Fruit fly (Drosophila melanogaster): ENCODE data around the gene CG14275.

Gene CG14275

DNA sequence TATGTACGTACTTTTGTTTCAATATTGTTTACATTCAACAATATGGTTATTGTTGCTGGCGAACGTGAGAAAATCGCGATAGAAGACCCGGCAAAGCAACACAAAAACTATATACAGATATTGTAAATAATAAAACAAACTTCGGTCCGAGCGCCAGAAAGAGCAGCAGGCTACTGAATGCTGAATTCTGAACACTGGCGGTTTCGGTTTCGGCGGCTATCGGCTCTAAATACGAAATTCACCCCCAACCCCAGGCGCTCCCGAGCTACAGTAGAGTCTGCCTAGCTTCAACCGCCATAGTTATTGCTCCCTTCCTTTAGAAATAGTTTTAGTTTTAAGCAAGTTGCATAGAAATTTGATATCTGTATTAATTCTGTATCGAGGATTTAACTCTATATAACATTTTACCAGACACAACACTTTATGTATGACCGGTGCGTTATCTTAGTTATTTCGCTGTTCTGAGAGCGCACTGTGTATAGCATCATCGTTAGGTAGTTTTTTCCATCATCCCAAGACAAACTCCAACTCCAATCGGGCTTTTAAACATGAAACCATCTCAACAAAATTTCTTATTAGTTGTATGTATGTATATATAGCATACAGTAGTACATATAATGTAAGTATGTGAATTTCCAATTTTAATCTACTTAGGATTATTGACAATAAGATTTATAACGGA lies 35.2 kb downstream of the CG14275 start, which contains the start of gene CG7627:
Gene CG7627 (minus strand): TSS at position 197 of the 682 bp plus-strand sequence.
- TF ChIP-seq Atf6 (GFP tag; IDR thresholded peaks at IDR 0.05) (peak; percentile 85), CG9215 (GFP tag; IDR thresholded peaks at IDR 0.05) (peak; percentile 69), caup (GFP tag; optimal IDR thresholded peaks at IDR 0.05; ENCODE audit: severe bottlenecking) (peak; percentile 73), CG8388 (GFP tag; optimal IDR thresholded peaks at IDR 0.05) (peak; percentile 55), hbn (GFP tag; IDR thresholded peaks at IDR 0.05; ENCODE audit: partially characterized antibody) (no peak), CrebB (tag; optimal IDR thresholded peaks at IDR 0.05) (peak; percentile 64), abd-A (tag; optimal IDR thresholded peaks at IDR 0.05) (peak; percentile 2), Ets65A (GFP tag) (peak; percentile 97), row (GFP tag; IDR thresholded peaks at IDR 0.05) (peak; percentile 94), CG15269 (tag; optimal IDR thresholded peaks at IDR 0.05) (peak; percentile 76), twi (tag; optimal IDR thresholded peaks at IDR 0.05) (no peak), CG7987 (GFP tag; optimal IDR thresholded peaks at IDR 0.05) (peak; percentile 38), repo (GFP tag; optimal IDR thresholded peaks at IDR 0.05) (peak; percentile 73), emc (GFP tag; optimal IDR thresholded peaks at IDR 0.05) (peak; percentile 39), Tbp (GFP tag; optimal IDR thresholded peaks at IDR 0.05) (no peak), Sox102F (GFP tag; optimal IDR thresholded peaks at IDR 0.05) (peak; percentile 56), Xbp1 (GFP tag; optimal IDR thresholded peaks at IDR 0.05) (peak; percentile 72), CG7839 (tag; optimal IDR thresholded peaks at IDR 0.05) (peak; percentile 80), CG7786 (GFP tag; optimal IDR thresholded peaks at IDR 0.05) (peak; percentile 87), shn (GFP tag; optimal IDR thresholded peaks at IDR 0.05) (peak; percentile 79), CG30020 (tag; optimal IDR thresholded peaks at IDR 0.05) (peak; percentile 32), CG8359 (GFP tag; optimal IDR thresholded peaks at IDR 0.05; ENCODE audit: borderline replicate concordance) (peak; percentile 39), Scr (GFP tag; IDR thresholded peaks at IDR 0.05; ENCODE audit: partially characterized antibody) (0 out of 2 replicates have a peak, but pooled peaks have one; percentile 26), CG14050 (GFP tag; IDR thresholded peaks at IDR 0.05) (peak; percentile 52; the same call in 2 of the 3 replicates), dmrt99B (tag; optimal IDR thresholded peaks at IDR 0.05) (peak; percentile 83), Jarid2 (GFP tag; optimal IDR thresholded peaks at IDR 0.05) (peak; percentile 65), seq (GFP tag; IDR thresholded peaks at IDR 0.05) (peak; percentile 71), CG17912 (GFP tag; optimal IDR thresholded peaks at IDR 0.05) (peak; percentile 24), pb (GFP tag; optimal IDR thresholded peaks at IDR 0.05) (peak; percentile 67), Xrp1 (GFP tag; IDR thresholded peaks at IDR 0.05) (peak; percentile 83), CG6791 (GFP tag; IDR thresholded peaks at IDR 0.05; ENCODE audit: partially characterized antibody) (no peak), pros (GFP tag; optimal IDR thresholded peaks at IDR 0.05) (no peak), nom (GFP tag; optimal IDR thresholded peaks at IDR 0.05) (peak; percentile 48), Hmx (GFP tag; optimal IDR thresholded peaks at IDR 0.05) (peak; percentile 20), fd96Cb (tag; optimal IDR thresholded peaks at IDR 0.05) (peak; percentile 68), pfk (GFP tag; optimal IDR thresholded peaks at IDR 0.05) (no peak), CG9797 (GFP tag; optimal IDR thresholded peaks at IDR 0.05) (no peak), peb (GFP tag; IDR thresholded peaks at IDR 0.05) (peak; percentile 65), toy (GFP tag; IDR thresholded peaks at IDR 0.05) (peak; percentile 54; the same call in 1 of the 2 replicates), trh (GFP tag; optimal IDR thresholded peaks at IDR 0.05) (peak; percentile 34), wek (GFP tag; optimal IDR thresholded peaks at IDR 0.05) (peak; percentile 30), CG18764 (GFP tag; optimal IDR thresholded peaks at IDR 0.05) (no peak), HLHmδ (GFP tag; optimal IDR thresholded peaks at IDR 0.05) (no peak), HLH54F (GFP tag; optimal IDR thresholded peaks at IDR 0.05) (peak; percentile 72), ham (GFP tag; IDR thresholded peaks at IDR 0.05) (no peak), chm (GFP tag; IDR thresholded peaks at IDR 0.05) (peak; percentile 72; the same call in 1 of the 2 replicates), Med (GFP tag) (peak; percentile 97), Dek (tag; optimal IDR thresholded peaks at IDR 0.05) (peak; percentile 65), cwo (GFP tag; optimal IDR thresholded peaks at IDR 0.05) (peak; percentile 83)

Measured in whole organism, embryonic.